Worm (Caenorhabditis elegans) whole organism, mixed stage, embryonic: Measurements from ENCODE around the gene F58D2.5.

Source experiments
- M03D4.4 ChIP-seq: sonication (generic microtip); optimal IDR thresholded peaks from 2 replicates; lab custom pipeline; 2017; ENCODE audit warnings: mild to moderate bottlenecking, missing genetic modification characterization, missing compliant biosample characterization
- bed-3 ChIP-seq: fragments of 200-800 bp; sonication (Bioruptor generic); optimal IDR thresholded peaks from 3 replicates; lab custom pipeline; 2018; ENCODE audit warnings: mild to moderate bottlenecking, missing genetic modification characterization, moderate library complexity, missing compliant biosample characterization
- blmp-1 ChIP-seq: fragments of 150-350 bp; optimal IDR thresholded peaks from 2 replicates; lab custom pipeline; 2014; ENCODE audit warnings: missing biosample characterization, missing genetic modification characterization
- ceh-39 ChIP-seq: fragments of 150-350 bp; optimal IDR thresholded peaks from 2 replicates; lab custom pipeline; 2014; ENCODE audit warnings: missing biosample characterization, missing genetic modification characterization
- ceh-43 ChIP-seq: fragments of 200-800 bp; sonication (Bioruptor generic); optimal IDR thresholded peaks from 2 replicates; lab custom pipeline; 2018; ENCODE audit warnings: mild to moderate bottlenecking, missing genetic modification characterization, moderate library complexity, missing compliant biosample characterization
- ceh-83 ChIP-seq: fragments of 200-800 bp; sonication (Bioruptor generic); optimal IDR thresholded peaks from 2 replicates; lab custom pipeline; 2018; ENCODE audit warnings: mild to moderate bottlenecking, missing genetic modification characterization, missing compliant biosample characterization
- ces-1 ChIP-seq: fragments of 150-350 bp; optimal IDR thresholded peaks from 2 replicates; lab custom pipeline; 2014; ENCODE audit warnings: missing biosample characterization, missing genetic modification reagents, missing genetic modification characterization
- cnd-1 ChIP-seq: fragments of 200-800 bp; sonication (Bioruptor generic); optimal IDR thresholded peaks from 2 replicates; lab custom pipeline; 2018; ENCODE audit warnings: mild to moderate bottlenecking, missing genetic modification characterization, missing compliant biosample characterization
- elt-1 ChIP-seq: sonication (generic microtip); optimal IDR thresholded peaks from 2 replicates; lab custom pipeline; 2017; ENCODE audit warnings: missing genetic modification characterization, mild to moderate bottlenecking, missing compliant biosample characterization, antibody characterized with exemption, moderate library complexity, borderline replicate concordance; ENCODE audit not compliant: insufficient read depth
- elt-3 ChIP-seq: fragments of 150-350 bp; optimal IDR thresholded peaks from 2 replicates; lab custom pipeline; 2014; ENCODE audit warnings: missing biosample characterization, missing genetic modification characterization
- flh-1 ChIP-seq: fragments of 200-800 bp; sonication (Bioruptor generic); optimal IDR thresholded peaks from 2 replicates; lab custom pipeline; 2018; ENCODE audit warnings: mild to moderate bottlenecking, missing genetic modification characterization, moderate library complexity, missing compliant biosample characterization
- hlh-1 ChIP-seq: fragments of 150-350 bp; optimal IDR thresholded peaks from 2 replicates; lab custom pipeline; 2014; ENCODE audit warnings: missing biosample characterization, missing genetic modification reagents, missing genetic modification characterization
- lin-13 ChIP-seq: fragments of 150-350 bp; optimal IDR thresholded peaks from 2 replicates; lab custom pipeline; 2014; ENCODE audit warnings: missing biosample characterization, missing genetic modification characterization
- lin-32 ChIP-seq: fragments of 200-800 bp; sonication (Bioruptor generic); optimal IDR thresholded peaks from 2 replicates; lab custom pipeline; 2018; ENCODE audit warnings: mild to moderate bottlenecking, missing genetic modification characterization, missing compliant biosample characterization
- lsy-2 ChIP-seq: fragments of 150-350 bp; optimal IDR thresholded peaks from 2 replicates; lab custom pipeline; 2014; ENCODE audit warnings: missing biosample characterization, missing genetic modification characterization
- mab-5 ChIP-seq: fragments of 150-350 bp; optimal IDR thresholded peaks from 2 replicates; lab custom pipeline; 2014; ENCODE audit warnings: missing biosample characterization, missing genetic modification characterization
- mls-2 ChIP-seq: sonication (generic microtip); optimal IDR thresholded peaks from 2 replicates; lab custom pipeline; 2016; ENCODE audit warnings: mild to moderate bottlenecking, missing genetic modification characterization, moderate library complexity, missing compliant biosample characterization
- nhr-12 ChIP-seq: fragments of 150-350 bp; optimal IDR thresholded peaks from 2 replicates; lab custom pipeline; 2014; ENCODE audit warnings: missing biosample characterization, missing genetic modification characterization
- nhr-2 ChIP-seq: fragments of 150-350 bp; optimal IDR thresholded peaks from 2 replicates; lab custom pipeline; 2014; ENCODE audit warnings: missing biosample characterization, missing genetic modification characterization
- nhr-237 ChIP-seq: fragments of 150-350 bp; optimal IDR thresholded peaks from 2 replicates; lab custom pipeline; 2014; ENCODE audit warnings: missing biosample characterization, missing genetic modification characterization
- nhr-28 ChIP-seq: fragments of 150-350 bp; optimal IDR thresholded peaks from 2 replicates; lab custom pipeline; 2014; ENCODE audit warnings: missing biosample characterization, missing genetic modification characterization
- nhr-76 ChIP-seq: sonication (generic microtip); optimal IDR thresholded peaks from 2 replicates; lab custom pipeline; 2017; ENCODE audit warnings: missing biosample characterization, missing genetic modification characterization
- pha-4 ChIP-seq: fragments of 150-350 bp; optimal IDR thresholded peaks from 2 replicates; lab custom pipeline; 2018; ENCODE audit warnings: missing biosample characterization, missing genetic modification reagents, missing genetic modification characterization
- sem-2 ChIP-seq: fragments of 200-800 bp; sonication (Bioruptor generic); optimal IDR thresholded peaks from 2 replicates; lab custom pipeline; 2018; ENCODE audit warnings: mild to moderate bottlenecking, missing genetic modification characterization, missing compliant biosample characterization
- snpc-4 ChIP-seq: fragments of 150-350 bp; optimal IDR thresholded peaks from 2 replicates; lab custom pipeline; 2014; ENCODE audit warnings: missing biosample characterization, missing genetic modification characterization
- sptf-1 ChIP-seq: sonication (generic microtip); optimal IDR thresholded peaks from 2 replicates; lab custom pipeline; 2017; ENCODE audit warnings: mild to moderate bottlenecking, missing genetic modification characterization, moderate library complexity, missing compliant biosample characterization
- tbx-8 ChIP-seq: fragments of 200-800 bp; sonication (Bioruptor generic); optimal IDR thresholded peaks from 2 replicates; lab custom pipeline; 2018; ENCODE audit warnings: mild to moderate bottlenecking, missing genetic modification characterization, moderate library complexity, missing compliant biosample characterization
- unc-120 ChIP-seq: sonication (generic microtip); optimal IDR thresholded peaks from 2 replicates; lab custom pipeline; 2017; ENCODE audit warnings: missing genetic modification characterization, missing compliant biosample characterization; ENCODE audit not compliant: poor library complexity, severe bottlenecking
- unc-39 ChIP-seq: fragments of 150-350 bp; optimal IDR thresholded peaks from 2 replicates; lab custom pipeline; 2014; ENCODE audit warnings: missing biosample characterization, missing genetic modification characterization
- zip-8 ChIP-seq: fragments of 150-350 bp; optimal IDR thresholded peaks from 2 replicates; lab custom pipeline; 2014; ENCODE audit warnings: missing biosample characterization, missing genetic modification characterization
- ztf-11 ChIP-seq: fragments of 150-350 bp; optimal IDR thresholded peaks from 2 replicates; lab custom pipeline; 2014; ENCODE audit warnings: missing biosample characterization, missing genetic modification characterization

The F58D2.5 gene

DNA sequence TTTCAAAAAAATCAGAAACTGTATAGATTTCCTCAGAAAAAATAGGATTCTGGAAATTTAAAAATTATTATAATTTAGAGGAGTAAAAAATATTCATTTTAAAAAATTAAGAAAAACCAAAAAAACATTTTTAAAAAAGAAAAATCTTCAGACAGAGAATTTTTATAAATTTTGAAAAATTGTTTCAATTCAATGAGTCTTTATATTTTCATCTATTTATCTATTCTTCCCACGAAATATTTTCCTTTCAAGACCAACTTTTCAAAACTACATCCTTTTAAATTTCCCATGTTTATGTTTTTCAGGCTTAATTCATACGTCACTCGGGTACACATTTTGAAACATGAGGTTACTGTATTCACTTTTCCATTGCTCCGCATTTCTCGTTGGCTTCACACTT lies 22.9 kb downstream of the F58D2.5 start, which contains the start of gene nas-14:
nas-14 (plus strand) TSS at position 301 of the 400 bp plus-strand sequence.
- no peak for TF ChIP-seq elt-1 (tag; lab: Kevin White, UChicago)
- no peak for TF ChIP-seq ztf-11 (tag; lab: Kevin White, UChicago)
- no peak for TF ChIP-seq M03D4.4 (tag; lab: Kevin White, UChicago)
- TF ChIP-seq elt-3 (tag; lab: Kevin White, UChicago), result no peak
- no peak for TF ChIP-seq nhr-12
- no peak for TF ChIP-seq nhr-76 (tag; lab: Kevin White, UChicago)
- no peak for TF ChIP-seq bed-3
- no peak for TF ChIP-seq sptf-1 (tag; lab: Kevin White, UChicago)
- TF ChIP-seq flh-1 (GFP tag; lab: Kevin White, UChicago), result no peak
- no peak for TF ChIP-seq mab-5 (tag; lab: Kevin White, UChicago)
- no peak for TF ChIP-seq lin-32 (GFP tag; lab: Kevin White, UChicago)
- no peak for TF ChIP-seq ceh-83
- no peak for TF ChIP-seq mls-2
- no peak for TF ChIP-seq unc-120 (tag; lab: Kevin White, UChicago)
- TF ChIP-seq nhr-237 (tag; lab: Kevin White, UChicago), result no peak
- TF ChIP-seq lin-13 (tag; lab: Kevin White, UChicago), result no peak
- no peak for TF ChIP-seq tbx-8 (GFP tag; lab: Kevin White, UChicago)

DNA sequence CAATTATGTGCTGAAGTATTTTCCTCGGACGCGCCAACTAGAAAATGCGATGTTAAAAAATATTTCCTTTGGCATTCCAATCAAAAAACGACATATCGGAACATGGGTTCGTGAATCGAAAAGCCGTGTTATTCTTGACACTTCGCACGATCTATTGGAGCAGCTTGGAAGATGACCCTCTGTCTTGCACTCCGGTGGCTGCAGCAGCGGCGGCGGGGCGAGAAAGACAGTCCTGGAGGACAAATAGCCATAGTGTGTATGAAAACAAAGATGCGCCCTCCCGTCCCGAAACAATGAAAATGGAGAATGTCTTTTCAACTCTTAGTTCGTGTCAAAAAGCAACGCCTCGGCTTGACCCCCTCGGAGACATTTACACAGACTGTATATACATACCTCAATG lies 25.6 kb downstream of the F58D2.5 start:
- TF ChIP-seq zip-8 (tag; lab: Kevin White, UChicago) (no peak), ceh-43 (GFP tag; lab: Kevin White, UChicago) (no peak), blmp-1 (tag; lab: Kevin White, UChicago) (no peak), snpc-4 (no peak), lin-32 (GFP tag; lab: Kevin White, UChicago) (no peak), lsy-2 (no peak), sem-2 (no peak), pha-4 (tag; lab: Kevin White, UChicago) (no peak), lin-13 (tag; lab: Kevin White, UChicago) (no peak), nhr-12 (no peak), ces-1 (no peak), mab-5 (tag; lab: Kevin White, UChicago) (no peak), cnd-1 (no peak)

DNA sequence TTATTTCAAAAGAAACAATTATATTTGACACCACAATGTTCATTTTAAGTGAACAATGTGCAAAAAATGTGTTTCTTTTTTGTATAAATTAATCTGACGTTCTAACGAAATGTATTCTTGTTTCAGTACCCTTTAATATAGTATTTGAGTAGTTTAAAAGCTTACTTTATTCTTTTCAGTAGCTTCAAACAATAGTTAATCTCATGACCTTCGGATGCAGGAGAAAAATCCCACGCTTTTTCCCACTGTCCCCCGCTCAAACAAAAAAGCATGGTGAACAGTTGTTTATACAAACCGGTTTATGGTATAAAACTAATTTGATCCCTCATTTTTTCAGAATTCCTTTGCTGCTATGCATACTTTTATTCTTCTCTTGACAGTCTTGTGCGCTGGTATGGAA lies 28.0 kb downstream of the F58D2.5 start, which contains the start of gene scl-14:
scl-14 (plus strand) TSS at position 301 of the 400 bp plus-strand sequence.
- TF ChIP-seq ceh-83, result no peak
- no peak for TF ChIP-seq ceh-39 (tag; lab: Kevin White, UChicago)
- TF ChIP-seq lin-32 (GFP tag; lab: Kevin White, UChicago), result no peak
- no peak for TF ChIP-seq blmp-1 (tag; lab: Kevin White, UChicago)
- TF ChIP-seq lin-13 (tag; lab: Kevin White, UChicago), result no peak
- no peak for TF ChIP-seq nhr-28 (tag; lab: Kevin White, UChicago)
- no peak for TF ChIP-seq unc-120 (tag; lab: Kevin White, UChicago)
- TF ChIP-seq cnd-1, result no peak
- no peak for TF ChIP-seq zip-8 (tag; lab: Kevin White, UChicago)

DNA sequence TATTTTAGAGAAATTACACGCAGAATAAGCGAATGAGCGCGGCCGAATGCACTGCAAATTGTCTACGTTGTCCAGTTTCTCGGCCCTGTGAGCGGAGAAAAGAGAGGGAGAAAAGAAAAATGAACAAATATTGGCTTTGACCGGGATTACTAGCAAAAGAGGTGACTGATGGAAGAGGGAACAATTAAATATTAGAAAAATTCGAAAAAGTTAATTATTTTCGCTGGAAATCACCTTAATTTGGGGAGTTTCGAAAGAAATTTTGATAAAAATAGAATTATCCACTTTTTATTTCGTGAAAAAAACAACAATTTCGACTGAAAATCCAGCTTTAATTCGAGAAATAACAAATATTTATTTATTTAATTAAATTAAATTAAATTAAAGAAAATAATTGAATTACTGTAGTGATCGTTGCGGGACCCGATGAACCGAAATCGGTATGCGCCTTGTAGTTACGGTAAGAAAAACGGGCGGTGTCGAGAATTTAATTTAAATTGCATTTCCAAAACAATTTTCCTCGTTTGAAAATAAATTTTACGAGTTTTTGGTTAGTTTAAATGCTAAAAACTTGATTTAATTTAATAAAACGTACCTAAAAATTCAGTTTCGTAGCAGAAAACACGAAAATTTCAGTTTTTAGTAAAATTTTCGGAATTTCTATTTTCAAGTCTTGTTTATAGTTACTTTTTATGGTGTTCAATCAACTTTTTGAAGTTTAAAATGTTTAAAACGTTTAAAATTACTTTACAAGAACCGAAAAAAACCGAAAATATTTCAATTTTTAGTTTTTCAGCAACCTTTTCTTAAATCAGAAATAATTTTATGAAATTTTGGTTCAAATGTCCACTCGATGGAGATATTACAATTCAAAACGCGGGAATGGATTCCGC lies 38.5 kb downstream of the F58D2.5 start, which contains the start of the genes crld-1 and msh-5:
crld-1 (minus strand) TSS at position 51 of the 893 bp plus-strand sequence.
msh-5 (plus strand) TSS at position 843 of the 893 bp plus-strand sequence.
- TF ChIP-seq ceh-43 (GFP tag; lab: Kevin White, UChicago) (no peak), unc-39 (tag; lab: Kevin White, UChicago) (no peak), pha-4 (tag; lab: Kevin White, UChicago) (no peak), ztf-11 (tag; lab: Kevin White, UChicago) (no peak), nhr-28 (tag; lab: Kevin White, UChicago) (no peak), ceh-39 (tag; lab: Kevin White, UChicago) (no peak), elt-1 (tag; lab: Kevin White, UChicago) (no peak), cnd-1 (no peak), flh-1 (GFP tag; lab: Kevin White, UChicago) (no peak), ces-1 (no peak), hlh-1 (no peak), lin-13 (tag; lab: Kevin White, UChicago) (no peak), nhr-12 (no peak), elt-3 (tag; lab: Kevin White, UChicago) (no peak), nhr-2 (tag; lab: Kevin White, UChicago) (no peak), blmp-1 (tag; lab: Kevin White, UChicago) (no peak), mls-2 (no peak)
